Worm (Caenorhabditis elegans): ENCODE data around the gene mdt-15.

mdt-15 gene

ce11 chrIII:5863774-5864173 is 30.2 kb upstream of the mdt-15 start, which contains the start of gene dnpp-1 (continued):
- TF ChIP-seq dpl-1 (GFP tag; optimal IDR thresholded peaks at IDR 0.05), result no peak
- TF ChIP-seq egrh-3 (GFP tag; IDR thresholded peaks at IDR 0.05), result no peak
- TF ChIP-seq attf-3 (GFP tag; conservative IDR thresholded peaks at IDR 0.05), result no peak
- peak; percentile 92 for TF ChIP-seq lsl-1 (GFP tag; optimal IDR thresholded peaks at IDR 0.05)
- TF ChIP-seq egl-18 (GFP tag; IDR thresholded peaks at IDR 0.05), result no peak
- no peak for TF ChIP-seq ZK185.1 (tag; optimal IDR thresholded peaks at IDR 0.05; ENCODE audit: poor library complexity, severe bottlenecking)
- no peak for TF ChIP-seq K11D2.4 (GFP tag; IDR thresholded peaks at IDR 0.05)
- no peak for TF ChIP-seq hsf-1 (GFP tag; IDR thresholded peaks at IDR 0.05)
- no peak for TF ChIP-seq Y79H2A.3 (GFP tag; conservative IDR thresholded peaks at IDR 0.05)
- no peak for TF ChIP-seq mel-28 (tag; optimal IDR thresholded peaks at IDR 0.05; ENCODE audit: borderline replicate concordance)
- TF ChIP-seq zim-3 (tag; optimal IDR thresholded peaks at IDR 0.05), result no peak
- TF ChIP-seq snpc-4 (GFP tag; optimal IDR thresholded peaks at IDR 0.05), result no peak
- TF ChIP-seq snpc-4 (tag; optimal IDR thresholded peaks at IDR 0.05), result no peak
- TF ChIP-seq nfya-2 (GFP tag; IDR thresholded peaks at IDR 0.05), result no peak
- TF ChIP-seq tlf-1 (GFP tag; optimal IDR thresholded peaks at IDR 0.05), result no peak
- TF ChIP-seq F39B2.1 (GFP tag; IDR thresholded peaks at IDR 0.05), result no peak
- TF ChIP-seq sdz-38 (tag; optimal IDR thresholded peaks at IDR 0.05), result no peak
- TF ChIP-seq F33H1.4 (GFP tag; IDR thresholded peaks at IDR 0.05), result peak; percentile 87
- TF ChIP-seq tbx-9 (tag; optimal IDR thresholded peaks at IDR 0.05; ENCODE audit: borderline replicate concordance), result no peak
- no peak for TF ChIP-seq hmg-1.2 (GFP tag; IDR thresholded peaks at IDR 0.05)
- no peak for TF ChIP-seq unc-130 (GFP tag; optimal IDR thresholded peaks at IDR 0.05)
- TF ChIP-seq madf-8 (GFP tag; conservative IDR thresholded peaks at IDR 0.05), result peak; percentile 53
- TF ChIP-seq K12H6.12 (tag; optimal IDR thresholded peaks at IDR 0.05), result no peak

ce11 chrIII:5859008-5859407 is 25.5 kb upstream of the mdt-15 start, which contains the start of gene dpf-4:
TSS of gene dpf-4 (plus strand) at chrIII:5859308.
- TF ChIP-seq ztf-3 (GFP tag; optimal IDR thresholded peaks at IDR 0.05), result no peak
- TF ChIP-seq ama-1 (optimal IDR thresholded peaks at IDR 0.05), result peak; percentile 47
- no peak for TF ChIP-seq ama-1 (GFP tag; optimal IDR thresholded peaks at IDR 0.05)

- TF ChIP-seq madf-10 (tag; optimal IDR thresholded peaks at IDR 0.05) (peak; percentile 2), ekl-4 (GFP tag; IDR thresholded peaks at IDR 0.05) (peak; percentile 23; the same call in 1 of the 2 replicates), gei-17 (GFP tag; optimal IDR thresholded peaks at IDR 0.05) (no peak), F33H1.4 (GFP tag; IDR thresholded peaks at IDR 0.05) (peak; percentile 93), attf-6 (GFP tag; IDR thresholded peaks at IDR 0.05) (no peak), efl-1 (GFP tag; optimal IDR thresholded peaks at IDR 0.05) (peak; percentile 70), mel-28 (tag; optimal IDR thresholded peaks at IDR 0.05; ENCODE audit: borderline replicate concordance) (no peak), madf-6 (GFP tag; IDR thresholded peaks at IDR 0.05) (peak; percentile 62; the same call in 1 of the 2 replicates), ceh-27 (GFP tag; optimal IDR thresholded peaks at IDR 0.05) (peak; percentile 35), K12H6.12 (tag; optimal IDR thresholded peaks at IDR 0.05) (peak; percentile 37), lin-35 (GFP tag; optimal IDR thresholded peaks at IDR 0.05) (peak in 1 of 3 experiments; percentile 91), tbx-9 (tag; optimal IDR thresholded peaks at IDR 0.05; ENCODE audit: borderline replicate concordance) (no peak), ztf-25 (GFP tag; IDR thresholded peaks at IDR 0.05) (no peak), cebp-1 (GFP tag; IDR thresholded peaks at IDR 0.05) (peak; percentile 68; the same call in 1 of the 2 replicates), cebp-1 (tag; optimal IDR thresholded peaks at IDR 0.05) (peak; percentile 94), attf-3 (GFP tag; conservative IDR thresholded peaks at IDR 0.05) (no peak), nhr-80 (tag; optimal IDR thresholded peaks at IDR 0.05) (peak; percentile 11), ceh-91 (GFP tag; IDR thresholded peaks at IDR 0.05) (peak; percentile 44; the same call in 1 of the 2 replicates), egl-18 (GFP tag; IDR thresholded peaks at IDR 0.05) (no peak), snpc-4 (GFP tag; optimal IDR thresholded peaks at IDR 0.05) (no peak), snpc-4 (tag; optimal IDR thresholded peaks at IDR 0.05) (peak in 3 of 4 experiments; percentile 19 to 30 (median 22)), lin-54 (GFP tag; optimal IDR thresholded peaks at IDR 0.05) (peak; percentile 91), pha-4 (tag; optimal IDR thresholded peaks at IDR 0.05) (peak; percentile 94), snpc-3.4 (tag; optimal IDR thresholded peaks at IDR 0.05) (peak; percentile 62), nhr-179 (tag; optimal IDR thresholded peaks at IDR 0.05) (no peak), tlf-1 (GFP tag; optimal IDR thresholded peaks at IDR 0.05) (no peak), dpl-1 (GFP tag; optimal IDR thresholded peaks at IDR 0.05) (peak; percentile 81), athp-1 (tag; optimal IDR thresholded peaks at IDR 0.05) (no peak), tbp1 (GFP tag; optimal IDR thresholded peaks at IDR 0.05) (peak; percentile 44)
These were observed 22.2 kb upstream of the mdt-15 start, which contains the start of the genes cct-6 and alh-9 for ce11 chrIII:5855637-5856179. TSS of gene cct-6 (minus strand) at chrIII:5855687. TSS of gene alh-9 (plus strand) at chrIII:5856018.

Measured in whole organism, young adult.